Fruit fly (Drosophila melanogaster): ENCODE measurements around the gene CG11970.

The CG11970 gene

DNA sequence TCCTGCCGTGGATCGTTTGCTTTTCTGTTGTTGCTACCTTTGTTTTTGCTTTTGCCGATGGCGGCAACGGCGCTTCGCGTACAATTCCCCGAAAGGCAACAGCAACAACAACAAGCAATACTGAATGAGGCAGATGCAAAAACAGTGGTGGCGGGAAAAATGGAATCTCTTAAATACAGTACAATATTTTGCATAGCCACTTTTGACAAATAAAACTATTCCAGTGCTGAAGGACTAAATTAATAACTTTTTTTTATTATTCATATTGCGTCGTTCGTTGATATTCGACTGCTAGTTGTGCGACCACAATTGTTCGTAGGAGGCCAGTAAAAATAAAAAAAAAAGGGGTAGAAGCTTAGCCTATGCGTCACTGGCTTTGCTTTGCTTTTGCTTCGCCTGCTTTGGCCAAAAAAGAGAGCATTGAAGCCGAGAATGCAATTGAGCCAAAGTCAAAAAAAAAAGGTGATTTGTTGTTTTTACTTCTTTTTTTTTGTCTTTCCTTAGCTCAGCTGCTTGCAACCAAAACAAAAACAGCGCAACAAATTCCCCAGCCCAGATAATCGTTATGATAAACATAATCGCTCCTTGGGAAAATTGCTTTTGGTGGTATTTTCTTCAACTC is 47.4 kb downstream of the CG11970 start (continued):
- TF ChIP-seq CG15336 (GFP tag; IDR thresholded peaks at IDR 0.05) (peak; percentile 99), Hr38 (GFP tag; optimal IDR thresholded peaks at IDR 0.05) (peak; percentile 93), Met (GFP tag; optimal IDR thresholded peaks at IDR 0.05) (peak; percentile 98), CG1621 (tag; optimal IDR thresholded peaks at IDR 0.05) (peak; percentile 98), CG8632 (GFP tag; optimal IDR thresholded peaks at IDR 0.05) (peak; percentile 98), Ets21C (GFP tag; optimal IDR thresholded peaks at IDR 0.05) (peak; percentile 94), lz (GFP tag; optimal IDR thresholded peaks at IDR 0.05) (peak; percentile 97), CG6276 (GFP tag; optimal IDR thresholded peaks at IDR 0.05) (peak; percentile 99), CG31627 (GFP tag; optimal IDR thresholded peaks at IDR 0.05) (peak; percentile 97)

DNA sequence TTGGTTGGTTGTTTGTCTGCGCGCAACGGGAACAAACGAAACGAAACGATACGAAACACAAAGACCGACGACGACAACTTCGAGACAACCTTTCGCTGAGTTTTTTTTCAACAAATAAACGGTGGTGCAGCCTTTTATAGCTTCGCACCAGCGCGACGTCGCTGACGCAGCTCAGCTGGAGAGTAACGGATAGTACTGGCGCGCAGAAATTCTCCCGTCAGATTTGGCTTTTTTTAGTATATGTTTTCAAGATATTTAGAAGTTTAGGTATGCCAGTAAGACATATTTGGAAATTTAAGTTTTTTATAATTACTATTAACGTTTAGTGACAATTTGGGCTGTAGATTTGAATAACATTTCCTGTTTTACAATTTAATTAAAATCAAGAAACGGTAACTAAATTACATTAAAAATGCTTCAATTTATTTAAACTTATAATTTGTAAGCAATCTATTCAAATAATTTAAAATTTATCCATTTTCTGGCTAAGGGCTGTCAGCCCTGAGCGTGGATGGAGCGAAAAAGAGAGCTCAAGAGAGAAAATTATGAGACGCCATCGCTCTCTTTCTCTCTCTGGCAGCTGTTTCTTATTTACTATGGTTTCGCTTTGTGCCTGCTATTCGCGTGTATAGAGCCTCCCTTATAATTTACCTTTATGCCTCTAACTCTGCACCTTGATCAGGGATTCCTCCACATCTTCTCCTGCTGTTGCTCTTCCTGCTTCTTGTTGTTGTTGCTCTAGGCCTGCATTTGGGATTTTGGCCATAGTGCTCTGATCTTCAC is 49.3 kb downstream of the CG11970 start:
- peak; percentile 84 for TF ChIP-seq spab (GFP tag; optimal IDR thresholded peaks at IDR 0.05)
- TF ChIP-seq CG6163 (GFP tag; IDR thresholded peaks at IDR 0.05): peak; percentile 70; the same call in 2 of the 3 replicates
- TF ChIP-seq OdsH (GFP tag; optimal IDR thresholded peaks at IDR 0.05): peak; percentile 78
- peak; percentile 77 for TF ChIP-seq CG10631 (GFP tag; optimal IDR thresholded peaks at IDR 0.05)
- peak; percentile 52 for TF ChIP-seq CG1621 (tag; optimal IDR thresholded peaks at IDR 0.05)
- TF ChIP-seq fkh (GFP tag; optimal IDR thresholded peaks at IDR 0.05): peak; percentile 70
- peak; percentile 88 for TF ChIP-seq topi (GFP tag; optimal IDR thresholded peaks at IDR 0.05)
- TF ChIP-seq esn (GFP tag; optimal IDR thresholded peaks at IDR 0.05): peak; percentile 91
- peak; percentile 74 for TF ChIP-seq CG6792 (GFP tag; optimal IDR thresholded peaks at IDR 0.05)
- TF ChIP-seq lz (GFP tag; optimal IDR thresholded peaks at IDR 0.05): peak; percentile 84
- TF ChIP-seq CG8632 (GFP tag; optimal IDR thresholded peaks at IDR 0.05): peak; percentile 86
- peak; percentile 77; the same call in 2 of the 3 replicates for TF ChIP-seq eg (GFP tag; IDR thresholded peaks at IDR 0.05)
- TF ChIP-seq Sox102F (GFP tag; optimal IDR thresholded peaks at IDR 0.05): peak; percentile 83
- TF ChIP-seq salr (GFP tag; optimal IDR thresholded peaks at IDR 0.05): peak in 1 of 2 experiments; percentile 84
- peak; percentile 78 for TF ChIP-seq CG9139 (GFP tag; optimal IDR thresholded peaks at IDR 0.05)
- peak; percentile 49 for TF ChIP-seq Gug (GFP tag; IDR thresholded peaks at IDR 0.05)
- peak; percentile 80 to 87 for TF ChIP-seq ss (GFP tag; optimal IDR thresholded peaks at IDR 0.05)
- TF ChIP-seq Eip93F (GFP tag; optimal IDR thresholded peaks at IDR 0.05): peak; percentile 69
- TF ChIP-seq Hr39 (GFP tag; optimal IDR thresholded peaks at IDR 0.05): peak; percentile 56
- peak; percentile 84 for TF ChIP-seq Smox (GFP tag; optimal IDR thresholded peaks at IDR 0.05)
- peak; percentile 87 for TF ChIP-seq net (GFP tag; optimal IDR thresholded peaks at IDR 0.05)
- peak; percentile 81 for TF ChIP-seq pdm3 (GFP tag; optimal IDR thresholded peaks at IDR 0.05)
- TF ChIP-seq Eip78C (GFP tag): peak; percentile 97
- TF ChIP-seq CG4318 (GFP tag; optimal IDR thresholded peaks at IDR 0.05): peak; percentile 76
- TF ChIP-seq Ets96B (tag; optimal IDR thresholded peaks at IDR 0.05): peak; percentile 90
- TF ChIP-seq CG3032 (tag; optimal IDR thresholded peaks at IDR 0.05): peak; percentile 91
- TF ChIP-seq svp (GFP tag): peak; percentile 92
- TF ChIP-seq CG32006 (GFP tag; optimal IDR thresholded peaks at IDR 0.05): peak; percentile 91
- TF ChIP-seq CG7368 (GFP tag; optimal IDR thresholded peaks at IDR 0.05): peak; percentile 44
- TF ChIP-seq acj6 (GFP tag; optimal IDR thresholded peaks at IDR 0.05): peak; percentile 81
- peak; percentile 88 for TF ChIP-seq CG6808 (GFP tag; optimal IDR thresholded peaks at IDR 0.05)
- TF ChIP-seq CG8119 (GFP tag; IDR thresholded peaks at IDR 0.05): peak; percentile 88
- peak; percentile 81 for TF ChIP-seq fd59A (GFP tag; optimal IDR thresholded peaks at IDR 0.05)
- peak; percentile 70 for TF ChIP-seq CG11762 (GFP tag; optimal IDR thresholded peaks at IDR 0.05; ENCODE audit: insufficient read depth)
- peak; percentile 88 for TF ChIP-seq CG34406 (GFP tag; optimal IDR thresholded peaks at IDR 0.05)
- peak; percentile 52 for TF ChIP-seq Sox15 (GFP tag; optimal IDR thresholded peaks at IDR 0.05)
- peak; percentile 58 for TF ChIP-seq cyc (GFP tag; optimal IDR thresholded peaks at IDR 0.05)
- peak; percentile 72 for TF ChIP-seq Blimp-1 (GFP tag; optimal IDR thresholded peaks at IDR 0.05)
- peak; percentile 84 for TF ChIP-seq achi (GFP tag; optimal IDR thresholded peaks at IDR 0.05)
- peak; percentile 78 for TF ChIP-seq CG3919 (GFP tag; optimal IDR thresholded peaks at IDR 0.05)
- peak; percentile 87 for TF ChIP-seq Met (GFP tag; optimal IDR thresholded peaks at IDR 0.05)
- peak; percentile 64 for TF ChIP-seq Ets21C (GFP tag; optimal IDR thresholded peaks at IDR 0.05)
- no peak for TF ChIP-seq fd85E (GFP tag; optimal IDR thresholded peaks at IDR 0.05)
